Fruit fly (Drosophila melanogaster) whole organism, prepupa: ENCODE data around the gene CG6638.

Experiments
- Blimp-1 ChIP-seq: fragments of 200-800 bp; sonication (Bioruptor generic); optimal IDR thresholded peaks from 3 replicates; lab custom pipeline; 2017; ENCODE audit warnings: missing biosample characterization, missing genetic modification characterization, mild to moderate bottlenecking, moderate library complexity, missing genetic modification reagents
- CG10631 ChIP-seq: fragments of 200-800 bp; sonication (Bioruptor generic); optimal IDR thresholded peaks from 2 replicates; lab custom pipeline; 2016; ENCODE audit warnings: missing biosample characterization, missing genetic modification characterization
- CG10669 ChIP-seq: fragments of 200-800 bp; sonication (Bioruptor generic); optimal IDR thresholded peaks from 3 replicates; lab custom pipeline; 2018; ENCODE audit warnings: missing biosample characterization, mild to moderate bottlenecking, missing genetic modification characterization, moderate library complexity
- CG11294 ChIP-seq: fragments of 200-800 bp; sonication (Bioruptor generic); IDR thresholded peaks from 2 replicates; pipeline ENCODE4 v1.3.6; 2022; ENCODE audit warnings: missing biosample characterization, missing genetic modification characterization
- CG11762 ChIP-seq: fragments of 200-800 bp; sonication (Bioruptor generic); optimal IDR thresholded peaks from 3 replicates; lab custom pipeline; 2016; ENCODE audit warnings: missing biosample characterization, missing genetic modification characterization; ENCODE audit not compliant: insufficient read depth
- CG11902 ChIP-seq: fragments of 200-800 bp; sonication (Bioruptor generic); optimal IDR thresholded peaks from 3 replicates; lab custom pipeline; 2016; ENCODE audit warnings: missing biosample characterization, missing genetic modification characterization
- CG15336 ChIP-seq: fragments of 200-800 bp; sonication (Bioruptor generic); IDR thresholded peaks from 2 replicates; pipeline ENCODE4 v1.3.6; 2022; ENCODE audit warnings: missing biosample characterization, missing genetic modification characterization
- CG1621 ChIP-seq: fragments of 200-800 bp; sonication (Bioruptor generic); optimal IDR thresholded peaks from 3 replicates; lab custom pipeline; 2018; ENCODE audit warnings: missing biosample characterization, mild to moderate bottlenecking, missing genetic modification characterization
- CG16779 ChIP-seq: fragments of 200-800 bp; sonication (Bioruptor generic); optimal IDR thresholded peaks from 3 replicates; lab custom pipeline; 2017; ENCODE audit warnings: missing biosample characterization, mild to moderate bottlenecking, missing genetic modification characterization
- CG3032 ChIP-seq: fragments of 200-800 bp; optimal IDR thresholded peaks from 2 replicates; lab custom pipeline; 2019; ENCODE audit warnings: missing biosample characterization, mild to moderate bottlenecking, missing genetic modification characterization, moderate library complexity
- CG31627 ChIP-seq: fragments of 200-800 bp; sonication (Bioruptor generic); optimal IDR thresholded peaks from 3 replicates; lab custom pipeline; 2016; ENCODE audit warnings: missing biosample characterization, missing genetic modification characterization
- CG34406 ChIP-seq: fragments of 200-800 bp; sonication (Bioruptor generic); optimal IDR thresholded peaks from 3 replicates; lab custom pipeline; 2016; ENCODE audit warnings: missing biosample characterization, missing genetic modification characterization
- CG4318 ChIP-seq: fragments of 200-800 bp; sonication (Bioruptor generic); optimal IDR thresholded peaks from 3 replicates; lab custom pipeline; 2017; ENCODE audit warnings: missing biosample characterization, mild to moderate bottlenecking, missing genetic modification characterization
- CG6163 ChIP-seq: fragments of 200-800 bp; sonication (Bioruptor generic); IDR thresholded peaks from 3 replicates; pipeline ENCODE4 v1.3.6; 2022; ENCODE audit warnings: missing biosample characterization, missing genetic modification characterization
- CG6276 ChIP-seq: fragments of 200-800 bp; sonication (Bioruptor generic); optimal IDR thresholded peaks from 2 replicates; lab custom pipeline; 2017; ENCODE audit warnings: missing biosample characterization, mild to moderate bottlenecking, missing genetic modification characterization
- CG6792 ChIP-seq: fragments of 200-800 bp; sonication (Bioruptor generic); optimal IDR thresholded peaks from 3 replicates; lab custom pipeline; 2016; ENCODE audit warnings: missing biosample characterization, missing genetic modification characterization
- CG6854 ChIP-seq: fragments of 200-800 bp; sonication (Bioruptor generic); optimal IDR thresholded peaks from 2 replicates; lab custom pipeline; 2017; ENCODE audit warnings: missing biosample characterization, mild to moderate bottlenecking, missing genetic modification characterization
- CG7368 ChIP-seq: fragments of 200-800 bp; sonication (Bioruptor generic); optimal IDR thresholded peaks from 3 replicates; lab custom pipeline; 2016; ENCODE audit warnings: missing biosample characterization, missing genetic modification characterization
- CG8119 ChIP-seq: fragments of 200-800 bp; sonication (Bioruptor generic); IDR thresholded peaks from 3 replicates; pipeline ENCODE4 v1.3.6; 2022; ENCODE audit warnings: missing biosample characterization, missing genetic modification characterization
- CG8319 ChIP-seq: fragments of 200-800 bp; sonication (Bioruptor generic); optimal IDR thresholded peaks from 3 replicates; lab custom pipeline; 2016; ENCODE audit warnings: missing biosample characterization, missing genetic modification characterization
- CG8632 ChIP-seq: fragments of 200-800 bp; sonication (Bioruptor generic); optimal IDR thresholded peaks from 3 replicates; lab custom pipeline; 2016; ENCODE audit warnings: missing biosample characterization, missing genetic modification characterization
- CG9139 ChIP-seq: fragments of 200-800 bp; sonication (Bioruptor generic); optimal IDR thresholded peaks from 3 replicates; lab custom pipeline; 2017; ENCODE audit warnings: missing biosample characterization, mild to moderate bottlenecking, missing genetic modification characterization
- Eip75B ChIP-seq: fragments of 200-800 bp; sonication (Bioruptor generic); optimal IDR thresholded peaks from 3 replicates; lab custom pipeline; 2016; ENCODE audit warnings: missing biosample characterization, missing genetic modification characterization
- Eip78C ChIP-seq: fragments of 200-800 bp; sonication (Bioruptor generic); peaks from one replicate; lab custom pipeline; 2016; ENCODE audit warnings: missing biosample characterization, missing genetic modification characterization
- Eip93F ChIP-seq: fragments of 200-800 bp; sonication (Bioruptor generic); optimal IDR thresholded peaks from 2 replicates; lab custom pipeline; 2016; ENCODE audit warnings: missing biosample characterization, mild to moderate bottlenecking, missing genetic modification characterization
- Ets21C ChIP-seq: fragments of 200-800 bp; sonication (Bioruptor generic); optimal IDR thresholded peaks from 3 replicates; lab custom pipeline; 2016; ENCODE audit warnings: missing biosample characterization, missing genetic modification characterization
- Ets96B ChIP-seq: fragments of 200-800 bp; optimal IDR thresholded peaks from 2 replicates; lab custom pipeline; 2019; ENCODE audit warnings: missing biosample characterization, mild to moderate bottlenecking, missing genetic modification characterization, moderate library complexity
- Gug ChIP-seq: fragments of 200-800 bp; sonication (Bioruptor generic); IDR thresholded peaks from 2 replicates; pipeline ENCODE4 v1.3.6; 2022; ENCODE audit warnings: missing biosample characterization, missing genetic modification characterization
- Hr38 ChIP-seq: sonication (Bioruptor generic); optimal IDR thresholded peaks from 2 replicates; lab custom pipeline; 2016; ENCODE audit warnings: missing biosample characterization, missing genetic modification characterization
- Hr39 ChIP-seq: fragments of 200-800 bp; sonication (Bioruptor generic); optimal IDR thresholded peaks from 2 replicates; lab custom pipeline; 2016; ENCODE audit warnings: missing biosample characterization, missing genetic modification characterization
- Hr4 ChIP-seq: fragments of 200-800 bp; sonication (Bioruptor generic); optimal IDR thresholded peaks from 3 replicates; lab custom pipeline; 2016; ENCODE audit warnings: missing biosample characterization, missing genetic modification characterization
- Met ChIP-seq: fragments of 200-800 bp; sonication (Bioruptor generic); optimal IDR thresholded peaks from 3 replicates; lab custom pipeline; 2016; ENCODE audit warnings: missing biosample characterization, missing genetic modification characterization
- OdsH ChIP-seq: fragments of 200-800 bp; sonication (Bioruptor generic); optimal IDR thresholded peaks from 3 replicates; lab custom pipeline; 2016; ENCODE audit warnings: missing biosample characterization, missing genetic modification characterization
- Smox ChIP-seq: fragments of 200-800 bp; sonication (Bioruptor generic); optimal IDR thresholded peaks from 3 replicates; lab custom pipeline; 2016; ENCODE audit warnings: missing biosample characterization, missing genetic modification characterization
- Sox102F ChIP-seq: fragments of 200-800 bp; sonication (Bioruptor generic); optimal IDR thresholded peaks from 2 replicates; lab custom pipeline; 2016; ENCODE audit warnings: missing biosample characterization, mild to moderate bottlenecking, missing genetic modification characterization
- Sox14 ChIP-seq: fragments of 200-800 bp; sonication (Bioruptor generic); optimal IDR thresholded peaks from 3 replicates; lab custom pipeline; 2016; ENCODE audit warnings: missing biosample characterization, missing genetic modification characterization
- achi ChIP-seq: fragments of 200-800 bp; sonication (Bioruptor generic); optimal IDR thresholded peaks from 3 replicates; lab custom pipeline; 2016; ENCODE audit warnings: missing biosample characterization, missing genetic modification characterization
- acj6 ChIP-seq: fragments of 200-800 bp; sonication (Bioruptor generic); optimal IDR thresholded peaks from 3 replicates; lab custom pipeline; 2016; ENCODE audit warnings: missing biosample characterization, missing genetic modification characterization
- cyc ChIP-seq: fragments of 200-800 bp; sonication (Bioruptor generic); optimal IDR thresholded peaks from 3 replicates; lab custom pipeline; 2016; ENCODE audit warnings: missing biosample characterization, missing genetic modification characterization
- dac ChIP-seq: fragments of 200-800 bp; sonication (Bioruptor generic); optimal IDR thresholded peaks from 2 replicates; lab custom pipeline; 2017; ENCODE audit warnings: missing biosample characterization, mild to moderate bottlenecking, missing genetic modification characterization
- dsx ChIP-seq: fragments of 200-800 bp; optimal IDR thresholded peaks from 3 replicates; lab custom pipeline; 2019; ENCODE audit warnings: missing biosample characterization, mild to moderate bottlenecking, missing genetic modification characterization, moderate library complexity; ENCODE audit not compliant: poor library complexity, severe bottlenecking
- esn ChIP-seq: fragments of 200-800 bp; sonication (Bioruptor generic); optimal IDR thresholded peaks from 2 replicates; lab custom pipeline; 2016; ENCODE audit warnings: missing biosample characterization, mild to moderate bottlenecking, missing genetic modification characterization, moderate library complexity
- fd59A ChIP-seq: fragments of 200-800 bp; sonication (Bioruptor generic); optimal IDR thresholded peaks from 2 replicates; lab custom pipeline; 2017; ENCODE audit warnings: missing biosample characterization, mild to moderate bottlenecking, missing genetic modification characterization, missing genetic modification reagents
- fd85E ChIP-seq: fragments of 200-800 bp; sonication (Bioruptor generic); optimal IDR thresholded peaks from 3 replicates; lab custom pipeline; 2016; ENCODE audit warnings: missing biosample characterization, missing genetic modification characterization
- lz ChIP-seq: fragments of 200-800 bp; sonication (Bioruptor generic); optimal IDR thresholded peaks from 3 replicates; lab custom pipeline; 2016; ENCODE audit warnings: missing biosample characterization, missing genetic modification characterization
- net ChIP-seq: fragments of 200-800 bp; sonication (Bioruptor generic); optimal IDR thresholded peaks from 3 replicates; lab custom pipeline; 2016; ENCODE audit warnings: missing biosample characterization, missing genetic modification characterization
- pdm3 ChIP-seq: fragments of 200-800 bp; sonication (Bioruptor generic); optimal IDR thresholded peaks from 3 replicates; lab custom pipeline; 2016; ENCODE audit warnings: missing biosample characterization, missing genetic modification characterization
- salr ChIP-seq, 2 experiments: fragments of 200-800 bp; sonication (Bioruptor generic); optimal IDR thresholded peaks; 3 replicates each; lab custom pipeline; 2016 to 2018; ENCODE audit warnings: missing biosample characterization in 2 of 2, missing genetic modification characterization in 2 of 2, mild to moderate bottlenecking in 1 of 2
- ss ChIP-seq, 2 experiments: fragments of 200-800 bp; sonication (Bioruptor generic); optimal IDR thresholded peaks; 2 replicates in 1 of 2; 3 replicates in 1 of 2; lab custom pipeline; 2017 to 2018; ENCODE audit warnings: mild to moderate bottlenecking in 2 of 2, missing biosample characterization in 2 of 2, missing genetic modification characterization in 2 of 2, moderate library complexity in 1 of 2
- svp ChIP-seq: fragments of 200-800 bp; sonication (Bioruptor generic); peaks from one replicate; lab custom pipeline; 2016; ENCODE audit warnings: missing biosample characterization, missing genetic modification characterization
- topi ChIP-seq: fragments of 200-800 bp; sonication (Bioruptor generic); optimal IDR thresholded peaks from 3 replicates; lab custom pipeline; 2016; ENCODE audit warnings: missing biosample characterization, missing genetic modification characterization
- vri ChIP-seq: fragments of 200-800 bp; sonication (Bioruptor generic); optimal IDR thresholded peaks from 3 replicates; lab custom pipeline; 2016; ENCODE audit warnings: missing biosample characterization, mild to moderate bottlenecking, missing genetic modification characterization

The CG6638 gene

dm6 chr3L:8607449-8607848, 31.6 kb upstream of the CG6638 start:
- TF ChIP-seq Ets21C (GFP tag; lab: Kevin White, UChicago) (no peak), CG8632 (GFP tag; lab: Kevin White, UChicago) (no peak), Ets96B (tag; lab: Kevin White, UChicago) (peak; percentile 55), Blimp-1 (GFP tag; lab: Kevin White, UChicago) (no peak), Eip78C (GFP tag; lab: Kevin White, UChicago) (peak; percentile 85), Sox14 (GFP tag; lab: Kevin White, UChicago) (peak; percentile 22), CG6276 (GFP tag; lab: Kevin White, UChicago) (no peak), CG10669 (peak; percentile 45), net (GFP tag; lab: Kevin White, UChicago) (no peak), CG6792 (peak; percentile 18), esn (no peak), Eip93F (GFP tag; lab: Kevin White, UChicago) (no peak), CG31627 (peak; percentile 15), dsx (GFP tag; lab: Kevin White, UChicago) (no peak), CG11762 (GFP tag; lab: Kevin White, UChicago) (no peak), CG34406 (GFP tag; lab: Kevin White, UChicago) (no peak), Hr38 (GFP tag; lab: Kevin White, UChicago) (no peak), lz (GFP tag; lab: Kevin White, UChicago) (peak; percentile 8), Eip75B (GFP tag; lab: Kevin White, UChicago) (peak; percentile 26), CG11294 (GFP tag; lab: Robert Waterston, UW) (no peak), cyc (no peak), svp (GFP tag; lab: Kevin White, UChicago) (peak; percentile 75), Sox102F (GFP tag; lab: Kevin White, UChicago) (peak; percentile 10), Hr4 (GFP tag; lab: Kevin White, UChicago) (peak; percentile 28), CG16779 (tag; lab: Kevin White, UChicago) (no peak), CG11902 (GFP tag; lab: Kevin White, UChicago) (no peak), CG7368 (GFP tag; lab: Kevin White, UChicago) (no peak), CG8319 (GFP tag; lab: Kevin White, UChicago) (no peak), topi (GFP tag; lab: Kevin White, UChicago) (peak; percentile 20), fd59A (GFP tag; lab: Kevin White, UChicago) (peak; percentile 8), CG10631 (GFP tag; lab: Kevin White, UChicago) (peak; percentile 43), CG9139 (no peak), Smox (GFP tag; lab: Kevin White, UChicago) (peak; percentile 24), ss (GFP tag; optimal IDR thresholded peaks at IDR 0.05; lab: Kevin White, UChicago) (peak in 1 of 2 experiments; percentile 56), OdsH (peak; percentile 26), salr (GFP tag; optimal IDR thresholded peaks at IDR 0.05; lab: Kevin White, UChicago) (peak in 1 of 2 experiments; percentile 1), vri (GFP tag; lab: Kevin White, UChicago) (no peak), Met (GFP tag; lab: Kevin White, UChicago) (peak; percentile 14), acj6 (GFP tag; lab: Kevin White, UChicago) (peak; percentile 23), Gug (GFP tag; lab: Robert Waterston, UW) (0 out of 2 replicates have a peak, but pooled peaks have one; percentile 35), CG6163 (0 out of 3 replicates have a peak, but pooled peaks have one; percentile 43), achi (GFP tag; lab: Kevin White, UChicago) (peak; percentile 33), CG3032 (tag; lab: Kevin White, UChicago) (no peak), pdm3 (peak; percentile 41), Hr39 (GFP tag; lab: Kevin White, UChicago) (peak; percentile 13), CG6854 (no peak), CG4318 (no peak), CG15336 (0 out of 2 replicates have a peak, but pooled peaks have one; percentile 14), CG1621 (tag; lab: Kevin White, UChicago) (no peak), CG8119 (0 out of 3 replicates have a peak, but pooled peaks have one; percentile 25), fd85E (GFP tag; lab: Kevin White, UChicago) (no peak), dac (GFP tag; lab: Kevin White, UChicago) (no peak)
